Worm (Caenorhabditis elegans) whole organism, young adult: ENCODE data around the gene F55G7.4.

ENCODE experiments used
- B0019.2 ChIP-seq: fragments of 200-800 bp; sonication (Bioruptor generic); conservative IDR thresholded peaks from 2 replicates; pipeline ENCODE4 v1.3.6; 2022; ENCODE audit warnings: missing genetic modification reagents, missing genetic modification characterization, missing compliant biosample characterization
- B0035.1 ChIP-seq: sonication (generic microtip); optimal IDR thresholded peaks from 2 replicates; lab custom pipeline; 2016; ENCODE audit warnings: missing genetic modification characterization, mild to moderate bottlenecking, missing compliant biosample characterization, missing genotype, missing genetic modification reagents
- B0336.3 ChIP-seq: fragments of 200-800 bp; sonication (Bioruptor generic); IDR thresholded peaks from 2 replicates; pipeline ENCODE4 v1.3.6; 2022; ENCODE audit warnings: missing genetic modification characterization, missing compliant biosample characterization
- C17E4.6 ChIP-seq: fragments of 200-800 bp; sonication (Bioruptor generic); IDR thresholded peaks from 2 replicates; pipeline ENCODE4 v1.3.6; 2022; ENCODE audit warnings: missing genetic modification reagents, missing genetic modification characterization, missing compliant biosample characterization
- F10E7.11 ChIP-seq: sonication (generic microtip); optimal IDR thresholded peaks from 2 replicates; lab custom pipeline; 2017; ENCODE audit warnings: mild to moderate bottlenecking, missing genetic modification characterization, moderate library complexity, missing compliant biosample characterization
- F23B12.7 ChIP-seq: sonication (generic microtip); optimal IDR thresholded peaks from 2 replicates; lab custom pipeline; 2017; ENCODE audit warnings: missing genetic modification characterization, mild to moderate bottlenecking, missing compliant biosample characterization, antibody characterized with exemption, moderate library complexity; ENCODE audit not compliant: insufficient read depth
- F39B2.1 ChIP-seq: fragments of 200-800 bp; sonication (Bioruptor generic); IDR thresholded peaks from 2 replicates; pipeline ENCODE4 v1.3.6; 2022; ENCODE audit warnings: missing genetic modification reagents, missing genetic modification characterization, missing compliant biosample characterization
- F49E8.2 ChIP-seq: sonication (generic microtip); optimal IDR thresholded peaks from 3 replicates; lab custom pipeline; 2017; ENCODE audit warnings: missing genetic modification characterization, mild to moderate bottlenecking, missing compliant biosample characterization, antibody characterized with exemption, moderate library complexity; ENCODE audit not compliant: insufficient read depth
- K11D2.4 ChIP-seq: fragments of 200-800 bp; sonication (Bioruptor generic); IDR thresholded peaks from 2 replicates; pipeline ENCODE4 v1.3.6; 2022; ENCODE audit warnings: missing genetic modification reagents, missing genetic modification characterization, missing compliant biosample characterization
- T26A5.8 ChIP-seq: sonication (generic microtip); optimal IDR thresholded peaks from 2 replicates; lab custom pipeline; 2016; ENCODE audit warnings: missing genetic modification characterization, missing compliant biosample characterization
- Y95B8A.8 ChIP-seq: fragments of 200-800 bp; sonication (Bioruptor generic); IDR thresholded peaks from 2 replicates; pipeline ENCODE4 v1.3.6; 2022; ENCODE audit warnings: missing genetic modification reagents, missing genetic modification characterization, missing compliant biosample characterization
- akir-1 ChIP-seq: fragments of 200-800 bp; sonication (Bioruptor generic); optimal IDR thresholded peaks from 2 replicates; lab custom pipeline; 2018; ENCODE audit warnings: mild to moderate bottlenecking, missing genetic modification characterization, moderate library complexity, missing compliant biosample characterization
- ama-1 ChIP-seq, 3 experiments: fragments of 150-350 bp in 1 of 3; sonication (generic microtip) in 2 of 3; optimal IDR thresholded peaks; 2 replicates each; lab custom pipeline; 2014 to 2018; ENCODE audit warnings: missing biosample characterization in 2 of 3, missing genetic modification characterization in 2 of 3, missing genetic modification reagents in 2 of 3
- aptf-2 ChIP-seq: fragments of 200-800 bp; sonication (Bioruptor generic); conservative IDR thresholded peaks from 2 replicates; pipeline ENCODE4 v1.3.6; 2022; ENCODE audit warnings: missing genetic modification reagents, missing genetic modification characterization, missing compliant biosample characterization
- aptf-3 ChIP-seq: fragments of 200-800 bp; sonication (Bioruptor generic); IDR thresholded peaks from 2 replicates; pipeline ENCODE4 v1.3.6; 2022; ENCODE audit warnings: missing genetic modification characterization, missing compliant biosample characterization
- attf-3 ChIP-seq: fragments of 200-800 bp; sonication (Bioruptor generic); conservative IDR thresholded peaks from 2 replicates; pipeline ENCODE4 v1.3.6; 2022; ENCODE audit warnings: missing genetic modification reagents, missing genetic modification characterization, missing compliant biosample characterization
- attf-5 ChIP-seq: fragments of 200-800 bp; sonication (Bioruptor generic); optimal IDR thresholded peaks from 2 replicates; lab custom pipeline; 2018; ENCODE audit warnings: mild to moderate bottlenecking, missing genetic modification characterization, missing compliant biosample characterization
- cebp-1 ChIP-seq, 2 experiments: fragments of 200-800 bp in 1 of 2; sonication (Bioruptor generic) in 1 of 2; sonication (generic microtip) in 1 of 2; IDR thresholded peaks in 1 of 2; optimal IDR thresholded peaks in 1 of 2; 2 replicates each; pipeline versions ENCODE4 v1.3.6 to Lab custom; 2017 to 2022; ENCODE audit warnings: missing compliant biosample characterization in 2 of 2, missing genetic modification characterization in 2 of 2, mild to moderate bottlenecking in 1 of 2, missing genetic modification reagents in 1 of 2, moderate library complexity in 1 of 2
- ceh-27 ChIP-seq: fragments of 200-800 bp; sonication (Bioruptor generic); optimal IDR thresholded peaks from 2 replicates; lab custom pipeline; 2018; ENCODE audit warnings: mild to moderate bottlenecking, missing genetic modification characterization, moderate library complexity, missing compliant biosample characterization
- chd-7 ChIP-seq: sonication (generic microtip); optimal IDR thresholded peaks from 2 replicates; lab custom pipeline; 2016; ENCODE audit warnings: mild to moderate bottlenecking, missing genetic modification characterization, moderate library complexity, missing compliant biosample characterization
- die-1 ChIP-seq: sonication (generic microtip); optimal IDR thresholded peaks from 2 replicates; lab custom pipeline; 2016; ENCODE audit warnings: missing genotype, mild to moderate bottlenecking, missing genetic modification characterization, missing compliant biosample characterization
- dox-1 ChIP-seq: fragments of 200-800 bp; sonication (Bioruptor generic); IDR thresholded peaks from 2 replicates; pipeline ENCODE4 v1.3.6; 2022; ENCODE audit warnings: missing genetic modification reagents, missing genetic modification characterization, missing compliant biosample characterization
- ets-4 ChIP-seq: fragments of 200-800 bp; sonication (Bioruptor generic); optimal IDR thresholded peaks from 2 replicates; lab custom pipeline; 2018; ENCODE audit warnings: mild to moderate bottlenecking, missing genetic modification characterization, missing compliant biosample characterization
- hlh-26 ChIP-seq: fragments of 200-800 bp; sonication (Bioruptor generic); conservative IDR thresholded peaks from 2 replicates; pipeline ENCODE4 v1.3.6; 2022; ENCODE audit warnings: missing genetic modification reagents, missing genetic modification characterization, missing compliant biosample characterization
- hrde-1 ChIP-seq: sonication (generic microtip); optimal IDR thresholded peaks from 2 replicates; lab custom pipeline; 2016; ENCODE audit warnings: missing genetic modification characterization, mild to moderate bottlenecking, missing compliant biosample characterization, moderate library complexity, missing genotype, missing genetic modification reagents, borderline replicate concordance
- hsf-1 ChIP-seq: fragments of 200-800 bp; sonication (Bioruptor generic); IDR thresholded peaks from 2 replicates; pipeline ENCODE4 v1.3.6; 2022; ENCODE audit warnings: missing genetic modification reagents, missing genetic modification characterization, missing compliant biosample characterization
- lag-1 ChIP-seq: fragments of 200-800 bp; sonication (Bioruptor generic); IDR thresholded peaks from 2 replicates; pipeline ENCODE4 v1.3.6; 2022; ENCODE audit warnings: missing genetic modification reagents, missing genetic modification characterization, missing compliant biosample characterization
- let-526 ChIP-seq: fragments of 200-800 bp; sonication (Bioruptor generic); IDR thresholded peaks from 2 replicates; pipeline ENCODE4 v1.3.6; 2022; ENCODE audit warnings: missing genetic modification reagents, missing genetic modification characterization, missing compliant biosample characterization
- let-607 ChIP-seq, 2 experiments: fragments of 200-800 bp in 1 of 2; sonication (Bioruptor generic) in 1 of 2; sonication (generic microtip) in 1 of 2; optimal IDR thresholded peaks; 2 replicates each; lab custom pipeline; 2016 to 2018; ENCODE audit warnings: mild to moderate bottlenecking in 2 of 2, missing compliant biosample characterization in 2 of 2, missing genetic modification characterization in 2 of 2, moderate library complexity in 2 of 2, missing genotype in 1 of 2
- lin-26 ChIP-seq: fragments of 200-800 bp; sonication (Bioruptor generic); IDR thresholded peaks from 2 replicates; pipeline ENCODE4 v1.3.6; 2022; ENCODE audit warnings: missing genetic modification reagents, missing genetic modification characterization, missing compliant biosample characterization
- lin-35 ChIP-seq, 3 experiments: fragments of 150-350 bp in 2 of 3; sonication (generic microtip) in 1 of 3; optimal IDR thresholded peaks; 2 replicates each; lab custom pipeline; 2014 to 2018; ENCODE audit warnings: missing biosample characterization in 3 of 3, missing genetic modification characterization in 3 of 3, missing genetic modification reagents in 3 of 3
- lin-54 ChIP-seq: fragments of 200-800 bp; sonication (Bioruptor generic); optimal IDR thresholded peaks from 2 replicates; lab custom pipeline; 2018; ENCODE audit warnings: mild to moderate bottlenecking, missing genetic modification characterization, missing compliant biosample characterization
- madf-3 ChIP-seq: fragments of 200-800 bp; sonication (Bioruptor generic); IDR thresholded peaks from 2 replicates; pipeline ENCODE4 v1.3.6; 2022; ENCODE audit warnings: missing genetic modification reagents, missing genetic modification characterization, missing compliant biosample characterization
- nfya-1 ChIP-seq: sonication (generic microtip); optimal IDR thresholded peaks from 2 replicates; lab custom pipeline; 2017; ENCODE audit warnings: antibody characterized with exemption, missing compliant biosample characterization, missing genetic modification characterization, borderline replicate concordance; ENCODE audit not compliant: insufficient read depth
- nfya-2 ChIP-seq: fragments of 200-800 bp; sonication (Bioruptor generic); IDR thresholded peaks from 2 replicates; pipeline ENCODE4 v1.3.6; 2022; ENCODE audit warnings: missing genetic modification reagents, missing genetic modification characterization, missing compliant biosample characterization
- nhr-120 ChIP-seq: fragments of 200-800 bp; sonication (Bioruptor generic); IDR thresholded peaks from 2 replicates; pipeline ENCODE4 v1.3.6; 2022; ENCODE audit warnings: missing genetic modification characterization, missing compliant biosample characterization
- pbrm-1 ChIP-seq: fragments of 200-800 bp; sonication (Bioruptor generic); IDR thresholded peaks from 2 replicates; pipeline ENCODE4 v1.3.6; 2022; ENCODE audit warnings: missing genetic modification reagents, missing genetic modification characterization, missing compliant biosample characterization
- rcor-1 ChIP-seq: fragments of 200-800 bp; sonication (Bioruptor generic); IDR thresholded peaks from 2 replicates; pipeline ENCODE4 v1.3.6; 2022; ENCODE audit warnings: missing genetic modification reagents, missing genetic modification characterization, missing compliant biosample characterization
- sdz-38 ChIP-seq: sonication (generic microtip); optimal IDR thresholded peaks from 2 replicates; lab custom pipeline; 2016; ENCODE audit warnings: missing genotype, missing genetic modification characterization, missing compliant biosample characterization
- sea-2 ChIP-seq: fragments of 200-800 bp; sonication (Bioruptor generic); IDR thresholded peaks from 2 replicates; pipeline ENCODE4 v1.3.6; 2022; ENCODE audit warnings: missing genetic modification characterization, missing compliant biosample characterization
- snpc-1.1 ChIP-seq: sonication (generic microtip); optimal IDR thresholded peaks from 2 replicates; lab custom pipeline; 2017; ENCODE audit warnings: missing genetic modification characterization, mild to moderate bottlenecking, missing compliant biosample characterization, antibody characterized with exemption, moderate library complexity, missing genotype, missing genetic modification reagents; ENCODE audit not compliant: insufficient read depth
- snpc-1.3 ChIP-seq: sonication (generic microtip); optimal IDR thresholded peaks from 2 replicates; lab custom pipeline; 2017; ENCODE audit warnings: missing genetic modification characterization, mild to moderate bottlenecking, missing compliant biosample characterization, antibody characterized with exemption, moderate library complexity, missing genotype, missing genetic modification reagents; ENCODE audit not compliant: insufficient read depth
- zim-3 ChIP-seq: sonication (generic microtip); optimal IDR thresholded peaks from 2 replicates; lab custom pipeline; 2017; ENCODE audit warnings: mild to moderate bottlenecking, missing genetic modification characterization, moderate library complexity, missing compliant biosample characterization
- ztf-22 ChIP-seq: fragments of 200-800 bp; sonication (Bioruptor generic); optimal IDR thresholded peaks from 2 replicates; lab custom pipeline; 2018; ENCODE audit warnings: mild to moderate bottlenecking, missing genetic modification characterization, moderate library complexity, missing compliant biosample characterization
- ztf-3 ChIP-seq: fragments of 200-800 bp; sonication (Bioruptor generic); optimal IDR thresholded peaks from 2 replicates; lab custom pipeline; 2018; ENCODE audit warnings: mild to moderate bottlenecking, missing genetic modification characterization, missing compliant biosample characterization

F55G7.4 gene

ce11 chrX:11933547-11933946, 5.9 kb downstream of the F55G7.4 start (continued):
- no peak for TF ChIP-seq B0336.3
- TF ChIP-seq chd-7 (tag; lab: Kevin White, UChicago), result peak; percentile 39
- no peak for TF ChIP-seq nfya-2 (GFP tag; lab: Robert Waterston, UW)
- peak; percentile 3 for TF ChIP-seq ceh-27
- no peak for TF ChIP-seq C17E4.6 (GFP tag; lab: Robert Waterston, UW)
- TF ChIP-seq aptf-2 (GFP tag; lab: Robert Waterston, UW), result no peak
- TF ChIP-seq ztf-3 (GFP tag; lab: Kevin White, UChicago), result no peak
- TF ChIP-seq zim-3 (tag; lab: Kevin White, UChicago), result peak; percentile 14
- TF ChIP-seq sdz-38 (tag; lab: Kevin White, UChicago), result no peak
- peak in 1 of 2 experiments; percentile 15 for TF ChIP-seq let-607 (tag; optimal IDR thresholded peaks at IDR 0.05; lab: Kevin White, UChicago)
- TF ChIP-seq let-526 (GFP tag; lab: Robert Waterston, UW), result no peak
- TF ChIP-seq lin-35 (GFP tag; optimal IDR thresholded peaks at IDR 0.05; lab: Kevin White, UChicago), result no peak
- no peak for TF ChIP-seq hlh-26 (GFP tag; lab: Robert Waterston, UW)
- TF ChIP-seq lin-26 (GFP tag; lab: Robert Waterston, UW), result no peak
- peak; percentile 4 for TF ChIP-seq ets-4 (GFP tag; lab: Kevin White, UChicago)
- TF ChIP-seq K11D2.4 (GFP tag; lab: Robert Waterston, UW), result no peak
- TF ChIP-seq lin-54, result peak; percentile 52
- TF ChIP-seq F23B12.7 (tag; lab: Kevin White, UChicago), result no peak
- no peak for TF ChIP-seq F49E8.2
- no peak for TF ChIP-seq B0019.2 (GFP tag; lab: Robert Waterston, UW)
- peak; percentile 78 for TF ChIP-seq pbrm-1 (GFP tag; lab: Robert Waterston, UW)
- no peak for TF ChIP-seq T26A5.8
- TF ChIP-seq nhr-120 (GFP tag; lab: Robert Waterston, UW), result no peak
- TF ChIP-seq madf-3, result 0 out of 2 replicates have a peak, but pooled peaks have one; percentile 17
- TF ChIP-seq hrde-1, result peak; percentile 17
- no peak for TF ChIP-seq Y95B8A.8 (GFP tag; lab: Robert Waterston, UW)
- no peak for TF ChIP-seq hsf-1
- no peak for TF ChIP-seq aptf-3
- no peak for TF ChIP-seq lag-1 (GFP tag; lab: Robert Waterston, UW)
- TF ChIP-seq akir-1 (GFP tag; lab: Kevin White, UChicago), result no peak
- TF ChIP-seq sea-2, result peak; percentile 82; the same call in 1 of the 2 replicates
- TF ChIP-seq nfya-1, result no peak
- peak; percentile 84 for TF ChIP-seq die-1 (tag; lab: Kevin White, UChicago)
- TF ChIP-seq attf-5, result peak; percentile 70
- peak; percentile 42 for TF ChIP-seq B0035.1 (tag; lab: Kevin White, UChicago)
- TF ChIP-seq dox-1 (GFP tag; lab: Robert Waterston, UW), result peak; percentile 79; the same call in 1 of the 2 replicates
- TF ChIP-seq ama-1 (optimal IDR thresholded peaks at IDR 0.05; lab: Kevin White, UChicago), result no peak
- TF ChIP-seq ama-1 (GFP tag; optimal IDR thresholded peaks at IDR 0.05; lab: Kevin White, UChicago), result peak in 1 of 2 experiments; percentile 25
- TF ChIP-seq snpc-1.1 (tag; lab: Kevin White, UChicago), result no peak
- no peak for TF ChIP-seq F10E7.11 (tag; lab: Kevin White, UChicago)
- TF ChIP-seq F39B2.1 (GFP tag; lab: Robert Waterston, UW), result 0 out of 2 replicates have a peak, but pooled peaks have one; percentile 21
- TF ChIP-seq ztf-22 (GFP tag; lab: Kevin White, UChicago), result no peak
- TF ChIP-seq cebp-1 (GFP tag; IDR thresholded peaks at IDR 0.05; lab: Robert Waterston, UW), result 0 out of 2 replicates have a peak, but pooled peaks have one; percentile 30
- no peak for TF ChIP-seq cebp-1 (tag; optimal IDR thresholded peaks at IDR 0.05; lab: Kevin White, UChicago)
- peak; percentile 54 for TF ChIP-seq snpc-1.3 (tag; lab: Kevin White, UChicago)
- TF ChIP-seq attf-3 (GFP tag; lab: Robert Waterston, UW), result no peak
- TF ChIP-seq rcor-1, result peak; percentile 27; the same call in 1 of the 2 replicates
